Fruit fly (Drosophila melanogaster) whole organism, pupa: ENCODE data around the gene NaPi-III.

Experiments
- CG10348 ChIP-seq: fragments of 200-800 bp; sonication (Bioruptor generic); IDR thresholded peaks from 2 replicates; pipeline ENCODE4 v1.3.6; 2022; ENCODE audit warnings: missing biosample characterization, missing genetic modification characterization
- CG12605 ChIP-seq: fragments of 200-800 bp; sonication (Bioruptor generic); IDR thresholded peaks from 2 replicates; pipeline ENCODE4 v1.3.6; 2022; ENCODE audit warnings: missing biosample characterization, missing genetic modification characterization
- CG13204 ChIP-seq: fragments of 200-800 bp; sonication (Bioruptor generic); optimal IDR thresholded peaks from 2 replicates; lab custom pipeline; 2018; ENCODE audit warnings: missing biosample characterization, mild to moderate bottlenecking, missing genetic modification characterization, moderate library complexity
- CG14655 ChIP-seq: fragments of 200-800 bp; sonication (Bioruptor generic); optimal IDR thresholded peaks from 3 replicates; lab custom pipeline; 2017; ENCODE audit warnings: mild to moderate bottlenecking, missing biosample characterization, missing genetic modification reagents, missing genetic modification characterization
- CG15710 ChIP-seq: fragments of 200-800 bp; sonication (Bioruptor generic); optimal IDR thresholded peaks from 2 replicates; lab custom pipeline; 2018; ENCODE audit warnings: missing biosample characterization, mild to moderate bottlenecking, missing genetic modification characterization, moderate library complexity
- CG17806 ChIP-seq: fragments of 200-800 bp; sonication (Bioruptor generic); optimal IDR thresholded peaks from 2 replicates; lab custom pipeline; 2018; ENCODE audit warnings: missing biosample characterization, mild to moderate bottlenecking, missing genetic modification characterization, moderate library complexity
- CG32121 ChIP-seq: fragments of 200-800 bp; sonication (Bioruptor generic); IDR thresholded peaks from 2 replicates; pipeline ENCODE4 v1.3.6; 2022; ENCODE audit warnings: missing biosample characterization, missing genetic modification characterization
- CG34367 ChIP-seq: fragments of 200-800 bp; sonication (Bioruptor generic); optimal IDR thresholded peaks from 2 replicates; lab custom pipeline; 2018; ENCODE audit warnings: missing biosample characterization, mild to moderate bottlenecking, missing genetic modification characterization
- CG4496 ChIP-seq: fragments of 200-800 bp; sonication (Bioruptor generic); IDR thresholded peaks from 3 replicates; pipeline ENCODE4 v1.3.6; 2022; ENCODE audit warnings: missing biosample characterization, missing genetic modification characterization
- CG8159 ChIP-seq: fragments of 200-800 bp; sonication (Bioruptor generic); optimal IDR thresholded peaks from 3 replicates; lab custom pipeline; 2018; ENCODE audit warnings: missing biosample characterization, mild to moderate bottlenecking, missing genetic modification characterization, moderate library complexity
- CG8301 ChIP-seq: fragments of 200-800 bp; sonication (Bioruptor generic); optimal IDR thresholded peaks from 2 replicates; lab custom pipeline; 2018; ENCODE audit warnings: missing biosample characterization, mild to moderate bottlenecking, missing genetic modification characterization
- CG9948 ChIP-seq: fragments of 200-800 bp; sonication (Bioruptor generic); optimal IDR thresholded peaks from 2 replicates; lab custom pipeline; 2018; ENCODE audit warnings: missing biosample characterization, mild to moderate bottlenecking, missing genetic modification characterization, moderate library complexity
- D1 ChIP-seq: fragments of 200-800 bp; sonication (Bioruptor generic); optimal IDR thresholded peaks from 2 replicates; lab custom pipeline; 2018; ENCODE audit warnings: missing biosample characterization, mild to moderate bottlenecking, missing genetic modification characterization, moderate library complexity
- EcR ChIP-seq: fragments of 200-800 bp; sonication (Bioruptor generic); optimal IDR thresholded peaks from 3 replicates; lab custom pipeline; 2019; ENCODE audit warnings: missing biosample characterization, missing genetic modification characterization, mild to moderate bottlenecking, moderate library complexity, missing genetic modification reagents
- Ets98B ChIP-seq: fragments of 200-800 bp; sonication (Bioruptor generic); IDR thresholded peaks from 2 replicates; pipeline ENCODE4 v1.3.6; 2022; ENCODE audit warnings: missing biosample characterization, missing genetic modification characterization
- Pif1A ChIP-seq: fragments of 200-800 bp; sonication (Bioruptor generic); optimal IDR thresholded peaks from 3 replicates; lab custom pipeline; 2016; ENCODE audit warnings: missing biosample characterization, missing genetic modification characterization
- Pif1B ChIP-seq: fragments of 200-800 bp; sonication (Bioruptor generic); optimal IDR thresholded peaks from 3 replicates; lab custom pipeline; 2016; ENCODE audit warnings: missing biosample characterization, missing genetic modification characterization
- Snoo ChIP-seq: fragments of 200-800 bp; sonication (Bioruptor generic); optimal IDR thresholded peaks from 3 replicates; lab custom pipeline; 2017; ENCODE audit warnings: missing biosample characterization, mild to moderate bottlenecking, missing genetic modification characterization, inconsistent platforms
- fd96Ca ChIP-seq: fragments of 200-800 bp; sonication (Bioruptor generic); IDR thresholded peaks from 3 replicates; pipeline ENCODE4 v1.3.6; 2022; ENCODE audit warnings: missing biosample characterization, missing genetic modification characterization
- gl ChIP-seq: fragments of 200-800 bp; sonication (Bioruptor generic); optimal IDR thresholded peaks from 2 replicates; lab custom pipeline; 2018; ENCODE audit warnings: missing biosample characterization, mild to moderate bottlenecking, missing genetic modification characterization
- rn ChIP-seq: fragments of 200-800 bp; sonication (Bioruptor generic); IDR thresholded peaks from 2 replicates; pipeline ENCODE4 v1.3.6; 2022; ENCODE audit warnings: missing biosample characterization, missing genetic modification characterization

The NaPi-III gene

dm6 chr3L:11119901-11120418, 3.2 kb upstream of the NaPi-III start:
- TF ChIP-seq CG13204 (GFP tag; lab: Kevin White, UChicago) (no peak), Pif1A (GFP tag; lab: Kevin White, UChicago) (no peak), CG15710 (no peak), D1 (tag; lab: Kevin White, UChicago) (no peak), Ets98B (GFP tag; lab: Robert Waterston, UW) (no peak), CG4496 (GFP tag; lab: Robert Waterston, UW) (no peak), CG17806 (tag; lab: Kevin White, UChicago) (no peak), fd96Ca (GFP tag; lab: Robert Waterston, UW) (no peak)

- peak; percentile 84 for TF ChIP-seq CG8159 (tag; lab: Kevin White, UChicago)
- TF ChIP-seq Ets98B (GFP tag; lab: Robert Waterston, UW), result peak; percentile 76
- TF ChIP-seq CG13204 (GFP tag; lab: Kevin White, UChicago), result peak; percentile 89
- peak; percentile 80 for TF ChIP-seq CG4496 (GFP tag; lab: Robert Waterston, UW)
- peak; percentile 89 for TF ChIP-seq CG14655 (GFP tag; lab: Kevin White, UChicago)
- TF ChIP-seq Pif1A (GFP tag; lab: Kevin White, UChicago), result peak; percentile 91
- TF ChIP-seq CG12605 (GFP tag; lab: Robert Waterston, UW), result peak; percentile 90
- peak; percentile 95 for TF ChIP-seq gl (tag; lab: Kevin White, UChicago)
- TF ChIP-seq EcR (GFP tag; lab: Kevin White, UChicago), result peak; percentile 17
- TF ChIP-seq CG32121 (GFP tag; lab: Robert Waterston, UW), result peak; percentile 63; the same call in 1 of the 2 replicates
- peak; percentile 68 for TF ChIP-seq Snoo
- peak; percentile 92 for TF ChIP-seq Pif1B (GFP tag; lab: Kevin White, UChicago)
- TF ChIP-seq CG15710, result peak; percentile 84
- TF ChIP-seq CG8301, result peak; percentile 82
- TF ChIP-seq D1 (tag; lab: Kevin White, UChicago), result peak; percentile 43
- TF ChIP-seq CG10348, result no peak
- peak; percentile 66 for TF ChIP-seq CG9948
- peak; percentile 69; the same call in 1 of the 3 replicates for TF ChIP-seq fd96Ca (GFP tag; lab: Robert Waterston, UW)
- peak; percentile 87 for TF ChIP-seq CG34367
- TF ChIP-seq rn (GFP tag; lab: Robert Waterston, UW), result peak; percentile 39; the same call in 1 of the 2 replicates
- TF ChIP-seq CG17806 (tag; lab: Kevin White, UChicago), result peak; percentile 74
- TF ChIP-seq, all 21 proteins: peak for 20
Measured at dm6 chr3L:11120419-11120958, 2.7 kb upstream of the NaPi-III start, which contains the start of the genes FoxK and mRpL2. FoxK (minus strand) TSS chr3L:11120783. mRpL2 (plus strand) TSS chr3L:11120847.

- TF ChIP-seq CG8301 (no peak), CG17806 (tag; lab: Kevin White, UChicago) (no peak), CG4496 (GFP tag; lab: Robert Waterston, UW) (0 out of 3 replicates have a peak, but pooled peaks have one; percentile 11), Snoo (no peak), CG15710 (no peak)
Measured at dm6 chr3L:11123598-11124284, 593 bp downstream of the NaPi-III start.

DNA sequence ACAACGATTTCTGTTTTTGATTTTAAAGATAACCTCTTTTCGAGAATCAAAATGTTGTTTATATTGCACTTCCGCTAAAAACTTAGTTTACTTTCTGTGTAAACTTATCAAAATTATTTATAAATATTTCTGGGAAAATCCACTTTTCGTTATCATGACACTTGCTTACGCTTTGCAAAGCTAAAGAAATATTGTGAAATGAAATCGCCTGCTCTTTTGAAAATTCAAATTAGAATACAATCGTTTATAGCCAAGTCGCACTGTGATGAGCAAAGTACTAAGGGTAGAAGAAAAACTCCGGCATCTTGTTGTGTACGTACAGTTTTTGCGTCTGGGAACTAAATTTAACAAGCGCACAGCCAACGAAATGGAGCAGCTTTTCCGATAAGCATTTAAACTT, 1.3 kb downstream of the NaPi-III start:
- TF ChIP-seq CG12605 (GFP tag; lab: Robert Waterston, UW), result no peak
- no peak for TF ChIP-seq EcR (GFP tag; lab: Kevin White, UChicago)
- no peak; the same call in none of the 2 replicates for TF ChIP-seq CG32121 (GFP tag; lab: Robert Waterston, UW)
- no peak for TF ChIP-seq D1 (tag; lab: Kevin White, UChicago)
- no peak for TF ChIP-seq CG4496 (GFP tag; lab: Robert Waterston, UW)
- peak; percentile 47 for TF ChIP-seq CG14655 (GFP tag; lab: Kevin White, UChicago)
- TF ChIP-seq CG8159 (tag; lab: Kevin White, UChicago), result no peak

- TF ChIP-seq fd96Ca (GFP tag; lab: Robert Waterston, UW) (no peak), CG8301 (no peak), CG17806 (tag; lab: Kevin White, UChicago) (no peak)
Measured at dm6 chr3L:11124841-11125240, 1.7 kb downstream of the NaPi-III start.

- TF ChIP-seq CG10348 (no peak), Pif1B (GFP tag; lab: Kevin White, UChicago) (no peak), CG4496 (GFP tag; lab: Robert Waterston, UW) (no peak), Snoo (no peak), CG17806 (tag; lab: Kevin White, UChicago) (no peak), gl (tag; lab: Kevin White, UChicago) (no peak), CG8159 (tag; lab: Kevin White, UChicago) (no peak), D1 (tag; lab: Kevin White, UChicago) (no peak), Pif1A (GFP tag; lab: Kevin White, UChicago) (no peak), Ets98B (GFP tag; lab: Robert Waterston, UW) (no peak), CG13204 (GFP tag; lab: Kevin White, UChicago) (no peak), CG15710 (no peak), CG8301 (no peak), CG12605 (GFP tag; lab: Robert Waterston, UW) (no peak), CG32121 (GFP tag; lab: Robert Waterston, UW) (no peak), EcR (GFP tag; lab: Kevin White, UChicago) (no peak), CG34367 (no peak), CG14655 (GFP tag; lab: Kevin White, UChicago) (no peak), fd96Ca (GFP tag; lab: Robert Waterston, UW) (no peak), CG9948 (no peak)
Measured at dm6 chr3L:11125636-11126532, 2.7 kb downstream of the NaPi-III start.
